Worm (Caenorhabditis elegans) whole organism, L2 larva: ENCODE measurements around the gene Y43F8B.9.

ENCODE experiments used
- C34F6.9 ChIP-seq: fragments of 150-350 bp; optimal IDR thresholded peaks from 2 replicates; lab custom pipeline; 2014; ENCODE audit warnings: missing biosample characterization, missing genetic modification characterization
- F13H6.1 ChIP-seq: sonication (generic microtip); optimal IDR thresholded peaks from 2 replicates; lab custom pipeline; 2016; ENCODE audit warnings: missing genetic modification characterization, missing compliant biosample characterization
- Y55F3AM.14 ChIP-seq: fragments of 200-800 bp; sonication (Bioruptor generic); optimal IDR thresholded peaks from 2 replicates; lab custom pipeline; 2018; ENCODE audit warnings: mild to moderate bottlenecking, missing genetic modification characterization, missing compliant biosample characterization
- ZK546.5 ChIP-seq: sonication (generic microtip); optimal IDR thresholded peaks from 2 replicates; lab custom pipeline; 2017; ENCODE audit warnings: missing biosample characterization, missing genetic modification characterization
- alr-1 ChIP-seq: fragments of 150-350 bp; optimal IDR thresholded peaks from 2 replicates; lab custom pipeline; 2014; ENCODE audit warnings: missing biosample characterization, missing genetic modification characterization
- aly-2 ChIP-seq: fragments of 150-350 bp; optimal IDR thresholded peaks from 2 replicates; lab custom pipeline; 2014; ENCODE audit warnings: missing biosample characterization, missing genetic modification characterization
- ama-1 ChIP-seq: fragments of 150-350 bp; optimal IDR thresholded peaks from 2 replicates; lab custom pipeline; 2018; ENCODE audit warnings: inconsistent platforms
- ceh-16 ChIP-seq: fragments of 150-350 bp; optimal IDR thresholded peaks from 2 replicates; lab custom pipeline; 2014; ENCODE audit warnings: missing biosample characterization, missing genetic modification characterization
- ceh-82 ChIP-seq: fragments of 150-350 bp; optimal IDR thresholded peaks from 2 replicates; lab custom pipeline; 2014; ENCODE audit warnings: missing biosample characterization, missing genetic modification characterization
- crh-2 ChIP-seq: sonication (generic microtip); optimal IDR thresholded peaks from 2 replicates; lab custom pipeline; 2017; ENCODE audit warnings: missing biosample characterization, missing genetic modification characterization
- dmd-4 ChIP-seq: sonication (generic microtip); optimal IDR thresholded peaks from 2 replicates; lab custom pipeline; 2017; ENCODE audit warnings: missing biosample characterization, missing genetic modification characterization
- egl-27 ChIP-seq: sonication (generic microtip); optimal IDR thresholded peaks from 3 replicates; lab custom pipeline; 2017; ENCODE audit warnings: missing biosample characterization, missing genetic modification reagents, missing genetic modification characterization
- elt-3 ChIP-seq: sonication (generic microtip); optimal IDR thresholded peaks from 2 replicates; lab custom pipeline; 2017; ENCODE audit warnings: missing biosample characterization, missing genetic modification characterization
- fos-1 ChIP-seq: fragments of 150-350 bp; optimal IDR thresholded peaks from 2 replicates; lab custom pipeline; 2014; ENCODE audit warnings: missing biosample characterization, missing genetic modification characterization
- gmeb-1 ChIP-seq: fragments of 150-350 bp; optimal IDR thresholded peaks from 2 replicates; lab custom pipeline; 2014; ENCODE audit warnings: missing biosample characterization, missing genetic modification characterization
- lin-11 ChIP-seq: fragments of 150-350 bp; sonication (generic microtip); optimal IDR thresholded peaks from 2 replicates; lab custom pipeline; 2014; ENCODE audit warnings: missing biosample characterization, missing genetic modification characterization, inconsistent platforms, mixed read lengths
- lin-13 ChIP-seq: fragments of 150-350 bp; optimal IDR thresholded peaks from 2 replicates; lab custom pipeline; 2014; ENCODE audit warnings: missing biosample characterization, missing genetic modification reagents, missing genetic modification characterization
- lin-39 ChIP-seq: fragments of 150-350 bp; optimal IDR thresholded peaks from 2 replicates; lab custom pipeline; 2014; ENCODE audit warnings: missing biosample characterization, missing genetic modification reagents, missing genetic modification characterization
- mbf-1 ChIP-seq: sonication (generic microtip); optimal IDR thresholded peaks from 2 replicates; lab custom pipeline; 2017; ENCODE audit warnings: missing biosample characterization, missing genetic modification characterization
- nhr-129 ChIP-seq: fragments of 150-350 bp; optimal IDR thresholded peaks from 2 replicates; lab custom pipeline; 2014; ENCODE audit warnings: missing biosample characterization, missing genetic modification characterization
- nhr-21 ChIP-seq: fragments of 150-350 bp; optimal IDR thresholded peaks from 2 replicates; lab custom pipeline; 2014; ENCODE audit warnings: missing biosample characterization, missing genetic modification characterization
- nhr-23 ChIP-seq: fragments of 150-350 bp; optimal IDR thresholded peaks from 2 replicates; lab custom pipeline; 2014; ENCODE audit warnings: missing biosample characterization, missing genetic modification reagents, missing genetic modification characterization
- nhr-6 ChIP-seq: fragments of 150-350 bp; optimal IDR thresholded peaks from 2 replicates; lab custom pipeline; 2014; ENCODE audit warnings: missing biosample characterization, missing genetic modification characterization
- nhr-77 ChIP-seq: fragments of 150-350 bp; optimal IDR thresholded peaks from 2 replicates; lab custom pipeline; 2014; ENCODE audit warnings: missing biosample characterization, missing genetic modification characterization
- peb-1 ChIP-seq: fragments of 150-350 bp; optimal IDR thresholded peaks from 2 replicates; lab custom pipeline; 2014; ENCODE audit warnings: missing biosample characterization, missing genetic modification characterization
- sem-4 ChIP-seq: fragments of 150-350 bp; optimal IDR thresholded peaks from 2 replicates; lab custom pipeline; 2014; ENCODE audit warnings: missing biosample characterization, missing genetic modification reagents, missing genetic modification characterization
- skn-1 ChIP-seq: sonication (generic microtip); optimal IDR thresholded peaks from 2 replicates; lab custom pipeline; 2017; ENCODE audit warnings: missing biosample characterization, missing genetic modification characterization
- sma-3 ChIP-seq: sonication (generic microtip); optimal IDR thresholded peaks from 2 replicates; lab custom pipeline; 2016; ENCODE audit warnings: missing genetic modification reagents, missing genetic modification characterization, missing compliant biosample characterization
- sma-9 ChIP-seq, 2 experiments: fragments of 150-350 bp in 1 of 2; sonication (generic microtip) in 1 of 2; optimal IDR thresholded peaks; 2 replicates each; lab custom pipeline; 2014 to 2016; ENCODE audit warnings: missing genetic modification characterization in 2 of 2, mild to moderate bottlenecking in 1 of 2, missing biosample characterization in 1 of 2, missing compliant biosample characterization in 1 of 2, missing genetic modification reagents in 1 of 2, moderate library complexity in 1 of 2
- snpc-4 ChIP-seq: fragments of 150-350 bp; optimal IDR thresholded peaks from 2 replicates; lab custom pipeline; 2014; ENCODE audit warnings: missing biosample characterization, missing genetic modification characterization
- unc-39 ChIP-seq: fragments of 150-350 bp; optimal IDR thresholded peaks from 2 replicates; lab custom pipeline; 2014; ENCODE audit warnings: missing biosample characterization, missing genetic modification characterization
- unc-62 ChIP-seq: fragments of 150-350 bp; optimal IDR thresholded peaks from 2 replicates; lab custom pipeline; 2014; ENCODE audit warnings: missing biosample characterization, missing genetic modification reagents, missing genetic modification characterization
- ztf-1 ChIP-seq: fragments of 200-800 bp; sonication (Bioruptor generic); conservative IDR thresholded peaks from 2 replicates; pipeline ENCODE4 v1.3.6; 2022; ENCODE audit warnings: missing genetic modification characterization, missing compliant biosample characterization
- ztf-11 ChIP-seq: sonication (generic microtip); optimal IDR thresholded peaks from 2 replicates; lab custom pipeline; 2017; ENCODE audit warnings: missing biosample characterization, missing genetic modification characterization
- ztf-4 ChIP-seq: fragments of 150-350 bp; optimal IDR thresholded peaks from 2 replicates; lab custom pipeline; 2014; ENCODE audit warnings: missing biosample characterization, missing genetic modification characterization

The Y43F8B.9 gene

ce11 chrV:19457120-19457519 is 20.8 kb upstream of the Y43F8B.9 start, which contains the start of gene Y43F8B.24:
Gene Y43F8B.24, plus strand, starts transcription at chrV:19457420.
- TF ChIP-seq gmeb-1 (no peak), fos-1 (peak; percentile 21)
- TF ChIP-seq, all 48 proteins: peak for 1

- TF ChIP-seq fos-1: peak; percentile 18
Measured at ce11 chrV:19459501-19459900, 18.5 kb upstream of the Y43F8B.9 start.

- TF ChIP-seq nhr-77 (tag; lab: Kevin White, UChicago): no peak
- TF ChIP-seq ceh-82: no peak
- no peak for TF ChIP-seq mbf-1
- TF ChIP-seq ZK546.5: no peak
- TF ChIP-seq lin-13 (GFP tag; lab: Kevin White, UChicago): no peak
- no peak for TF ChIP-seq unc-62 (GFP tag; lab: Kevin White, UChicago)
- TF ChIP-seq egl-27 (tag; lab: Kevin White, UChicago): no peak
- TF ChIP-seq F13H6.1 (tag; lab: Kevin White, UChicago): no peak
- TF ChIP-seq lin-11 (tag; lab: Kevin White, UChicago): no peak
- TF ChIP-seq ztf-1 (GFP tag; lab: Robert Waterston, UW): no peak
- TF ChIP-seq dmd-4 (tag; lab: Kevin White, UChicago): no peak
- TF ChIP-seq ceh-16 (tag; lab: Kevin White, UChicago): no peak
- TF ChIP-seq lin-39 (tag; lab: Kevin White, UChicago): no peak
- TF ChIP-seq ama-1: no peak
- no peak for TF ChIP-seq ztf-11 (tag; lab: Kevin White, UChicago)
- TF ChIP-seq peb-1 (tag; lab: Kevin White, UChicago): no peak
- TF ChIP-seq nhr-129 (tag; lab: Kevin White, UChicago): no peak
- TF ChIP-seq fos-1: no peak
- TF ChIP-seq elt-3 (tag; lab: Kevin White, UChicago): no peak
Measured at ce11 chrV:19462020-19462419, 15.9 kb upstream of the Y43F8B.9 start, which contains the start of gene Y43F8B.15. Gene Y43F8B.15, minus strand, starts transcription at chrV:19462120.

- no peak for TF ChIP-seq alr-1 (tag; lab: Kevin White, UChicago)
- no peak for TF ChIP-seq nhr-6
- TF ChIP-seq nhr-21: no peak
- no peak for TF ChIP-seq unc-39
- no peak for TF ChIP-seq sem-4 (tag; lab: Kevin White, UChicago)
Measured at ce11 chrV:19462612-19463011, 15.3 kb upstream of the Y43F8B.9 start, which contains the start of gene Y43F8B.25. Gene Y43F8B.25, plus strand, starts transcription at chrV:19462912.

- peak; percentile 14 for TF ChIP-seq crh-2 (tag; lab: Kevin White, UChicago)
- TF ChIP-seq fos-1: peak; percentile 92
- TF ChIP-seq C34F6.9: no peak
- TF ChIP-seq gmeb-1: peak; percentile 2
Measured at ce11 chrV:19467574-19467973, 10.4 kb upstream of the Y43F8B.9 start, which contains the start of gene Y43F8B.23. Gene Y43F8B.23, minus strand, starts transcription at chrV:19467648.

DNA sequence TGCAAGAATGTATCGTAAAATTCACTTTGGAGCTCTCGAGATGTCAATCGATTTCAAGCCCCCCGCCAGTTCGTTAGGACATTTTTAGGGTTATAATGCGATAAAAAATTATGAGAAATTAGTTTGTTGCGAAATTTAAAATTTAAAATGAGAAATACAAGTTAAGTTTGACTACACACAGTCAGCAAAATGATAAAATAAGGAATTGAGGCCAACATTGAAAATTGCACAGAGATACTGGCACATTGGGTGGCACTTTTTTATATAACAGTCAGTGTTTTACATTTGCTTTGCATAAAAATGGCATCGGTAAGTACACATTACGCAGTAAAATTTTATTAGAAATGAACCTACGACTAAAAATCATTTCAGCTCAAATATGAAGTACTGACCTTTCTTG is 9.9 kb upstream of the Y43F8B.9 start, which contains the start of gene Y43F8B.12:
Gene Y43F8B.12, plus strand, starts transcription at position 301 of the 400 bp plus-strand sequence.
- TF ChIP-seq fos-1 (no peak), aly-2 (tag; lab: Kevin White, UChicago) (no peak), sem-4 (tag; lab: Kevin White, UChicago) (no peak), F13H6.1 (tag; lab: Kevin White, UChicago) (no peak), ztf-4 (no peak), snpc-4 (no peak), ama-1 (no peak), mbf-1 (no peak), sma-3 (GFP tag; lab: Kevin White, UChicago) (no peak)

DNA sequence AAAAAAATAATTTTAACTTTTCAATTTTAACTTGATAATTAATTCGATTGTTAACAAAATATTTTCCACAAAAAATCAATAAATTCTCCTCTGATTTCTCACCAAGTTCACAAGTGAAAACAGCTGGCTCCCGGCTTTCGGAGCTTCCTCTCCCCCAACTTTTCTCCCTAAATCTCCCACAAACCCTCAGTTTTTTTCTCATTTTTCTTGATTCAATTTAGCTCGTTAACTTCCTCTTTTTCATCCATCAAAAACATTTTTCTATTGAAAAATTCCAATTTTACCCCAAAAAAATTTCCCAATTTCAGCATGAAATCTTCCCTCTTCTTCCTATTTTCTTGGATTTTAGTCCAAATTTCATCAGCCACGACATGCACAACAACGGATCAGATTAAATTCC is 7.6 kb upstream of the Y43F8B.9 start, which contains the start of gene Y43F8B.11:
Gene Y43F8B.11, plus strand, starts transcription at position 301 of the 400 bp plus-strand sequence.
- TF ChIP-seq alr-1 (tag; lab: Kevin White, UChicago) (no peak), nhr-23 (tag; lab: Kevin White, UChicago) (no peak), skn-1 (no peak), lin-11 (tag; lab: Kevin White, UChicago) (no peak), peb-1 (tag; lab: Kevin White, UChicago) (no peak), lin-13 (GFP tag; lab: Kevin White, UChicago) (no peak), Y55F3AM.14 (GFP tag; lab: Kevin White, UChicago) (no peak), crh-2 (tag; lab: Kevin White, UChicago) (no peak), ceh-16 (tag; lab: Kevin White, UChicago) (no peak), elt-3 (tag; lab: Kevin White, UChicago) (no peak), sma-9 (GFP tag; optimal IDR thresholded peaks at IDR 0.05; lab: Kevin White, UChicago) (no peak), sma-9 (tag; optimal IDR thresholded peaks at IDR 0.05; lab: Kevin White, UChicago) (no peak), fos-1 (no peak), C34F6.9 (no peak), lin-39 (tag; lab: Kevin White, UChicago) (no peak)
